Worm (Caenorhabditis elegans): ENCODE measurements around the gene seu-1.

DNA sequence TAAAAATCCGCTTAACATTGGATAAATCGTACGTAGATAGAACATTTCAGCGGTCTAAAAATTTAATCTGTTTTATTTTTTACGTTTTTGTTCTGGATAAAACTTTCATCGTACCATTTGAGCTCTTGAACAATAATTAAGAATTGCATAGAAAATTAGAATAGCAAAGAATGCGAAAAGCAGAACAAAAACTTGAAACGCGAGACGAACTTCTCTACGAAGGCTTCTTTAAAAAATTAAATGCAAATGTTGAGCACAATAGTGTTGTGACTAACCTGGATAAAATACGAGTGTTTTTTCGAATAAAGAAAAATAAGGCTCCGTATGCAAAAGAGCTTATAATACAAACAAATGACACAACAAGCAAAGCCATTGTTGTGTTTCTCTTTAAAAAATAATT, 29.9 kb upstream of the seu-1 start:
- TF ChIP-seq die-1 (tag; optimal IDR thresholded peaks at IDR 0.05) (no peak), aptf-3 (GFP tag; IDR thresholded peaks at IDR 0.05) (no peak), cebp-1 (GFP tag; IDR thresholded peaks at IDR 0.05) (no peak), cebp-1 (tag; optimal IDR thresholded peaks at IDR 0.05) (no peak), efl-1 (GFP tag; optimal IDR thresholded peaks at IDR 0.05) (no peak), rcor-1 (GFP tag; IDR thresholded peaks at IDR 0.05) (no peak), unc-130 (GFP tag; optimal IDR thresholded peaks at IDR 0.05) (no peak), ztf-25 (GFP tag; IDR thresholded peaks at IDR 0.05) (no peak)
